Worm (Caenorhabditis elegans) whole organism, midembryonic: ENCODE data around the gene K12H6.12.

ENCODE experiments used
- T22C8.4 ChIP-seq: fragments of 200-800 bp; sonication (Bioruptor generic); IDR thresholded peaks from 2 replicates; pipeline ENCODE4 v1.3.6; 2022; ENCODE audit warnings: missing genetic modification characterization, missing compliant biosample characterization
- cog-1 ChIP-seq: sonication (generic microtip); optimal IDR thresholded peaks from 2 replicates; lab custom pipeline; 2016; ENCODE audit warnings: missing genetic modification characterization, missing compliant biosample characterization
- flt-1 ChIP-seq: fragments of 200-800 bp; sonication (Bioruptor generic); IDR thresholded peaks from 2 replicates; pipeline ENCODE4 v1.3.6; 2022; ENCODE audit warnings: missing genetic modification characterization, missing compliant biosample characterization
- klf-2 ChIP-seq: fragments of 200-800 bp; sonication (Bioruptor generic); conservative IDR thresholded peaks from 2 replicates; pipeline ENCODE4 v1.3.6; 2022; ENCODE audit warnings: missing genetic modification reagents, missing genetic modification characterization, missing compliant biosample characterization
- med-1 ChIP-seq: sonication (generic microtip); optimal IDR thresholded peaks from 2 replicates; lab custom pipeline; 2017; ENCODE audit warnings: missing genetic modification characterization, mild to moderate bottlenecking, missing compliant biosample characterization, antibody characterized with exemption, missing genetic modification reagents; ENCODE audit not compliant: insufficient read depth
- ref-1 ChIP-seq: fragments of 200-800 bp; sonication (Bioruptor generic); conservative IDR thresholded peaks from 2 replicates; pipeline ENCODE4 v1.3.6; 2022; ENCODE audit warnings: missing genetic modification reagents, missing genetic modification characterization, missing compliant biosample characterization
- ztf-29 ChIP-seq: fragments of 200-800 bp; sonication (Bioruptor generic); IDR thresholded peaks from 2 replicates; pipeline ENCODE4 v1.3.6; 2022; ENCODE audit warnings: missing genetic modification reagents, missing genetic modification characterization, missing compliant biosample characterization

DNA sequence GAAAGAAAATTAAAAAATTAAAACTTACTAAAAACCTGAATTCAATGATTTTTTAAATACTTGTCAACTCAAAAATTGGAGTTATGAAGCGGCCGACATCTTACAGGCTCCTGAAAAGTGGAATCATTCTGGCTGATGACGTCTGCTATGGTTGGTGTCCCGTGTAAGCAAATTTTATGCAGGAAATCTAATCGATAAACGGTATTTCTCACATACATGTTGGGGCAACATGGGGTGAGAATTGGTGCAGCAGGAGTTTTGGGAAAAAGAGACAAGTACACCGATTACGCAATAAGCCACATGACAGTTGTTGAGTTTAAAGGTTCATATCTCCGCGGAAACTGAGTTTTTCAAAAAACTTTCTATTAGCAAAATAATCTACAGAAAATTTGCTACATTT, 7.5 kb downstream of the K12H6.12 start, which contains the start of gene K12H6.2:
- no peak for TF ChIP-seq med-1 (GFP tag; lab: Kevin White, UChicago)
- no peak for TF ChIP-seq cog-1 (tag; lab: Kevin White, UChicago)
- TF ChIP-seq ztf-29 (GFP tag; lab: Robert Waterston, UW), result no peak
- no peak for TF ChIP-seq klf-2
- TF ChIP-seq flt-1, result no peak
- no peak for TF ChIP-seq T22C8.4
- no peak for TF ChIP-seq ref-1 (GFP tag; lab: Robert Waterston, UW)
